Fruit fly (Drosophila melanogaster) whole organism, embryonic: ENCODE data around the gene Sfp65A.
A peak's percentile ranks its signal among the peaks of the same experiment; 100 is the strongest.

Experiments used
- Ada2b ChIP-seq: fragments of 200-800 bp; sonication (Bioruptor generic); IDR thresholded peaks from 2 replicates; pipeline ENCODE4 v1.3.6; 2022; ENCODE audit warnings: missing biosample characterization, missing genetic modification characterization
- Asciz ChIP-seq: fragments of 200-800 bp; sonication (Bioruptor generic); optimal IDR thresholded peaks from 2 replicates; lab custom pipeline; 2017; ENCODE audit warnings: missing biosample characterization, mild to moderate bottlenecking, missing genetic modification characterization, missing genetic modification reagents
- Awh ChIP-seq: fragments of 200-800 bp; sonication (Bioruptor generic); IDR thresholded peaks from 2 replicates; pipeline ENCODE4, ENCODE4 v1.3.6; 2022; ENCODE audit warnings: missing biosample characterization, missing genetic modification characterization
- CG11398 ChIP-seq: fragments of 200-800 bp; sonication (Bioruptor generic); optimal IDR thresholded peaks from 2 replicates; lab custom pipeline; 2016; ENCODE audit warnings: missing biosample characterization, missing genetic modification characterization
- CG14014 ChIP-seq: fragments of 200-800 bp; sonication (Bioruptor generic); IDR thresholded peaks from 2 replicates; pipeline ENCODE4 v1.3.6; 2022; ENCODE audit warnings: missing biosample characterization, missing genetic modification characterization
- CG14667 ChIP-seq: fragments of 200-800 bp; sonication (Bioruptor generic); IDR thresholded peaks from 2 replicates; pipeline ENCODE4 v1.3.6; 2022; ENCODE audit warnings: missing biosample characterization, missing genetic modification characterization
- CG14710 ChIP-seq: fragments of 200-800 bp; sonication (Bioruptor generic); optimal IDR thresholded peaks from 3 replicates; lab custom pipeline; 2019; ENCODE audit warnings: missing biosample characterization, mild to moderate bottlenecking, missing genetic modification characterization, moderate library complexity
- CG16813 ChIP-seq: fragments of 200-800 bp; sonication (Bioruptor generic); IDR thresholded peaks from 3 replicates; pipeline ENCODE4 v1.3.6; 2022; ENCODE audit warnings: missing biosample characterization, missing genetic modification characterization; ENCODE audit not compliant: partially characterized antibody
- CG17802 ChIP-seq: fragments of 200-800 bp; sonication (Bioruptor generic); optimal IDR thresholded peaks from 2 replicates; lab custom pipeline; 2018; ENCODE audit warnings: missing biosample characterization, mild to moderate bottlenecking, missing genetic modification characterization, moderate library complexity
- CG18764 ChIP-seq: fragments of 200-800 bp; sonication (Bioruptor generic); optimal IDR thresholded peaks from 3 replicates; lab custom pipeline; 2016; ENCODE audit warnings: missing biosample characterization, missing genetic modification characterization
- CG2116 ChIP-seq: fragments of 200-800 bp; sonication (Bioruptor generic); optimal IDR thresholded peaks from 3 replicates; lab custom pipeline; 2018; ENCODE audit warnings: missing biosample characterization, mild to moderate bottlenecking, missing genetic modification characterization
- CG33557 ChIP-seq: fragments of 200-800 bp; sonication (Bioruptor generic); optimal IDR thresholded peaks from 2 replicates; lab custom pipeline; 2019; ENCODE audit warnings: missing biosample characterization, mild to moderate bottlenecking, missing genetic modification characterization, moderate library complexity
- CG7271 ChIP-seq: fragments of 200-800 bp; sonication (Bioruptor generic); optimal IDR thresholded peaks from 2 replicates; lab custom pipeline; 2018; ENCODE audit warnings: missing biosample characterization, mild to moderate bottlenecking, missing genetic modification characterization, moderate library complexity
- CG8290 ChIP-seq, 3 experiments: fragments of 200-800 bp; sonication (Bioruptor generic); optimal IDR thresholded peaks; 2 replicates each; lab custom pipeline; 2016 to 2019; ENCODE audit warnings: missing biosample characterization in 3 of 3, missing genetic modification characterization in 3 of 3, mild to moderate bottlenecking in 2 of 3, moderate library complexity in 1 of 3
- Dek ChIP-seq: fragments of 200-800 bp; sonication (Bioruptor generic); optimal IDR thresholded peaks from 3 replicates; lab custom pipeline; 2019; ENCODE audit warnings: missing biosample characterization, mild to moderate bottlenecking, missing genetic modification characterization, moderate library complexity
- Drgx ChIP-seq: fragments of 200-800 bp; sonication (Bioruptor generic); IDR thresholded peaks from 2 replicates; pipeline ENCODE4 v1.3.6; 2022; ENCODE audit warnings: missing biosample characterization, missing genetic modification characterization
- E2f1 ChIP-seq: fragments of 200-800 bp; sonication (Bioruptor generic); IDR thresholded peaks from 2 replicates; pipeline ENCODE4 v1.3.6; 2022; ENCODE audit warnings: missing biosample characterization, missing genetic modification characterization
- Lhr ChIP-seq: fragments of 200-800 bp; sonication (Bioruptor generic); optimal IDR thresholded peaks from 3 replicates; lab custom pipeline; 2017; ENCODE audit warnings: mild to moderate bottlenecking, missing biosample characterization, missing genetic modification reagents, missing genetic modification characterization
- Med ChIP-seq: fragments of 200-800 bp; sonication (Bioruptor generic); peaks from one replicate; lab custom pipeline; 2016; ENCODE audit warnings: missing biosample characterization, missing genetic modification characterization, mild to moderate bottlenecking, inconsistent platforms, moderate library complexity
- Pdp1 ChIP-seq, 2 experiments: fragments of 200-800 bp; sonication (Bioruptor generic); optimal IDR thresholded peaks; 3 replicates each; lab custom pipeline; 2016; ENCODE audit warnings: missing biosample characterization in 2 of 2, missing genetic modification characterization in 2 of 2, mild to moderate bottlenecking in 1 of 2, moderate library complexity in 1 of 2
- Side ChIP-seq: fragments of 200-800 bp; sonication (Bioruptor generic); optimal IDR thresholded peaks from 2 replicates; lab custom pipeline; 2016; ENCODE audit warnings: missing biosample characterization, missing genetic modification characterization
- Six4 ChIP-seq: fragments of 200-800 bp; sonication (Bioruptor generic); optimal IDR thresholded peaks from 2 replicates; lab custom pipeline; 2016; ENCODE audit warnings: missing biosample characterization, missing genetic modification characterization
- bsh ChIP-seq, 2 experiments: fragments of 200-800 bp; sonication (Bioruptor generic); optimal IDR thresholded peaks; 2 replicates each; lab custom pipeline; 2017 to 2018; ENCODE audit warnings: mild to moderate bottlenecking in 2 of 2, missing biosample characterization in 2 of 2, missing genetic modification characterization in 2 of 2, moderate library complexity in 1 of 2
- gsb-n ChIP-seq: fragments of 200-800 bp; sonication (Bioruptor generic); optimal IDR thresholded peaks from 3 replicates; lab custom pipeline; 2018; ENCODE audit warnings: missing biosample characterization, mild to moderate bottlenecking, missing genetic modification characterization
- lmd ChIP-seq: fragments of 200-800 bp; sonication (Bioruptor generic); IDR thresholded peaks from 2 replicates; pipeline ENCODE4 v1.3.6; 2022; ENCODE audit warnings: missing biosample characterization, missing genetic modification characterization
- mam ChIP-seq: fragments of 200-800 bp; sonication (Bioruptor generic); optimal IDR thresholded peaks from 3 replicates; lab custom pipeline; 2016; ENCODE audit warnings: missing biosample characterization, missing genetic modification characterization
- nom ChIP-seq: fragments of 200-800 bp; sonication (Bioruptor generic); optimal IDR thresholded peaks from 2 replicates; lab custom pipeline; 2017; ENCODE audit warnings: missing biosample characterization, missing genetic modification characterization, mild to moderate bottlenecking, moderate library complexity, missing genetic modification reagents
- oc ChIP-seq: fragments of 200-800 bp; sonication (Bioruptor generic); optimal IDR thresholded peaks from 2 replicates; lab custom pipeline; 2018; ENCODE audit warnings: missing biosample characterization, mild to moderate bottlenecking, missing genetic modification characterization, moderate library complexity
- sd ChIP-seq: fragments of 200-800 bp; sonication (Bioruptor generic); optimal IDR thresholded peaks from 3 replicates; lab custom pipeline; 2018; ENCODE audit warnings: missing biosample characterization, mild to moderate bottlenecking, missing genetic modification characterization, moderate library complexity
- sens ChIP-seq: fragments of 200-800 bp; sonication (Bioruptor generic); peaks from one replicate; lab custom pipeline; 2016; ENCODE audit warnings: missing biosample characterization, missing genetic modification characterization
- sisA ChIP-seq: fragments of 200-800 bp; sonication (Bioruptor generic); IDR thresholded peaks from 2 replicates; pipeline ENCODE4 v1.3.6; 2022; ENCODE audit warnings: missing biosample characterization, missing genetic modification characterization
- sna ChIP-seq: fragments of 200-800 bp; sonication (Bioruptor generic); IDR thresholded peaks from 2 replicates; pipeline ENCODE4 v1.3.6; 2022; ENCODE audit warnings: missing biosample characterization, missing genetic modification characterization; ENCODE audit not compliant: partially characterized antibody
- sqz ChIP-seq: fragments of 200-800 bp; sonication (Bioruptor generic); optimal IDR thresholded peaks from 3 replicates; lab custom pipeline; 2018; ENCODE audit warnings: missing biosample characterization, mild to moderate bottlenecking, missing genetic modification characterization
- toy ChIP-seq: fragments of 200-800 bp; sonication (Bioruptor generic); IDR thresholded peaks from 2 replicates; pipeline ENCODE4 v1.3.6; 2022; ENCODE audit warnings: missing biosample characterization, missing genetic modification characterization

The Sfp65A gene

dm6 chr3L:6387754-6388153, 37.7 kb downstream of the Sfp65A start:
- TF ChIP-seq oc (peak; percentile 61), Asciz (GFP tag; lab: Kevin White, UChicago) (no peak), CG2116 (GFP tag; lab: Kevin White, UChicago) (no peak), sd (tag; lab: Kevin White, UChicago) (peak; percentile 5), gsb-n (peak; percentile 65), Awh (GFP tag; lab: Robert Waterston, UW) (peak; percentile 37; the same call in 1 of the 2 replicates), mam (GFP tag; lab: Kevin White, UChicago) (no peak)

DNA sequence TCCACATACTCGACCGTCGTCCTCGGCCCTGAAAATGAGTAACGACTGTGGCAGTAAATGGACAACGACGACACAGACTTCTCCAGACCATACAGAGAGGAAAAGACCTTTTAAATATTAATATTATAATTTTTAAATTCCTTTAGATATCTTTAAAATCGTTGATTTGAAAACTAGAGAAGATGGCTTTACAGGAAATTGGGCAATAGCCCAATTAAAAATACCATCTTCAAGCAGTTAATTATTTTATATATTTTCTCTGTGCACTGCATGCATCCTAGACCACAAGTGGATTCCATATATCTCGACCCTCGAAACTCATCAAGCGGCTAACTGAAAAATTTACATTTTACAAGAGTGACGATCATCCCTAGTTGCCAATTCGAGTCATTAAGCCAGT, 41.3 kb downstream of the Sfp65A start:
- TF ChIP-seq nom = peak; percentile 12
- TF ChIP-seq CG14014 (GFP tag; lab: Robert Waterston, UW) = no peak

DNA sequence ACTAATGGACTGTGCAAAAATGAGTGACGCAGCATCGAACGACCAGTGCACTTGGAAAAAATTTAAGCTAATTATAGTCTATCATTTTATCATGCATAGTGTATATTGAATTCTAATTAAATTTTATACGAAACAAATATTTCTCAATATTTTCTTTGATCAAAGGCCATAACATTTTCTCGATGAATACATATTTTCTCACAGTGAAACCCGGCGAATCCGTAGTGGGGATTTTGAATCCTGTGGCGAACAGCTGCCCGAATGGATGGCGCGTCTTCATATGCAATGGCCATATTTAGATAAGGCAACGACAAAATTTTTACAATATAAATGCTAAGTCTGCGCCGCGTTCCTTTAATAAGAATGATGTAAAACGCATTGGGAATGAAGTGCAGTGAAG, 42.4 kb downstream of the Sfp65A start:
- no peak for TF ChIP-seq Ada2b (GFP tag; lab: Robert Waterston, UW)
- peak; percentile 67 for TF ChIP-seq sens (GFP tag; lab: Kevin White, UChicago)
- no peak for TF ChIP-seq sqz (GFP tag; lab: Kevin White, UChicago)
- no peak for TF ChIP-seq Side
- no peak for TF ChIP-seq toy (GFP tag; lab: Robert Waterston, UW)
- TF ChIP-seq Lhr (GFP tag; lab: Kevin White, UChicago) = no peak
- peak; percentile 26 for TF ChIP-seq Med
- no peak for TF ChIP-seq CG17802 (tag; lab: Kevin White, UChicago)
- no peak for TF ChIP-seq CG7271 (tag; lab: Kevin White, UChicago)
- peak; percentile 41; the same call in 1 of the 2 replicates for TF ChIP-seq Drgx (GFP tag; lab: Robert Waterston, UW)
- TF ChIP-seq CG14667 (GFP tag; lab: Robert Waterston, UW) = no peak
- TF ChIP-seq nom = peak; percentile 91
- no peak for TF ChIP-seq Six4
- TF ChIP-seq CG11398 (GFP tag; lab: Kevin White, UChicago) = no peak
- no peak for TF ChIP-seq lmd (GFP tag; lab: Robert Waterston, UW)
- no peak for TF ChIP-seq CG8290 (GFP tag; optimal IDR thresholded peaks at IDR 0.05; lab: Kevin White, UChicago)
- no peak for TF ChIP-seq CG8290 (tag; optimal IDR thresholded peaks at IDR 0.05; lab: Kevin White, UChicago)
- no peak for TF ChIP-seq CG33557
- TF ChIP-seq CG14710 (tag; lab: Kevin White, UChicago) = no peak
- no peak for TF ChIP-seq sna (GFP tag; lab: Robert Waterston, UW)
- no peak for TF ChIP-seq Dek (tag; lab: Kevin White, UChicago)
- TF ChIP-seq Pdp1 (GFP tag; optimal IDR thresholded peaks at IDR 0.05; lab: Kevin White, UChicago) = no peak
- peak in 1 of 2 experiments; percentile 64 for TF ChIP-seq bsh (GFP tag; optimal IDR thresholded peaks at IDR 0.05; lab: Kevin White, UChicago)
- no peak for TF ChIP-seq E2f1
- TF ChIP-seq, all 482 proteins: peak for 5

dm6 chr3L:6395907-6396306, 45.8 kb downstream of the Sfp65A start:
- TF ChIP-seq Drgx (GFP tag; lab: Robert Waterston, UW) (0 out of 2 replicates have a peak, but pooled peaks have one; percentile 31), CG18764 (GFP tag; lab: Kevin White, UChicago) (no peak), CG16813 (GFP tag; lab: Robert Waterston, UW) (0 out of 3 replicates have a peak, but pooled peaks have one; percentile 24), sisA (GFP tag; lab: Robert Waterston, UW) (peak; percentile 17; the same call in 1 of the 2 replicates), sens (GFP tag; lab: Kevin White, UChicago) (peak; percentile 32)
